Worm (Caenorhabditis elegans) whole organism, L2 larva: Measurements from ENCODE around the gene F59A1.15.

Source experiments
- F13H6.1 ChIP-seq: sonication (generic microtip); optimal IDR thresholded peaks from 2 replicates; lab custom pipeline; 2016; ENCODE audit warnings: missing genetic modification characterization, missing compliant biosample characterization
- R02D3.7 ChIP-seq: fragments of 150-350 bp; optimal IDR thresholded peaks from 2 replicates; lab custom pipeline; 2014; ENCODE audit warnings: missing biosample characterization, missing genetic modification characterization
- Y55F3AM.14 ChIP-seq: fragments of 200-800 bp; sonication (Bioruptor generic); optimal IDR thresholded peaks from 2 replicates; lab custom pipeline; 2018; ENCODE audit warnings: mild to moderate bottlenecking, missing genetic modification characterization, missing compliant biosample characterization
- alr-1 ChIP-seq: fragments of 150-350 bp; optimal IDR thresholded peaks from 2 replicates; lab custom pipeline; 2014; ENCODE audit warnings: missing biosample characterization, missing genetic modification characterization
- blmp-1 ChIP-seq: sonication (generic microtip); optimal IDR thresholded peaks from 2 replicates; lab custom pipeline; 2017; ENCODE audit warnings: missing genetic modification characterization, mild to moderate bottlenecking, missing compliant biosample characterization, antibody characterized with exemption, moderate library complexity; ENCODE audit not compliant: insufficient read depth
- ceh-16 ChIP-seq: fragments of 150-350 bp; optimal IDR thresholded peaks from 2 replicates; lab custom pipeline; 2014; ENCODE audit warnings: missing biosample characterization, missing genetic modification characterization
- crh-2 ChIP-seq: sonication (generic microtip); optimal IDR thresholded peaks from 2 replicates; lab custom pipeline; 2017; ENCODE audit warnings: missing biosample characterization, missing genetic modification characterization
- dmd-4 ChIP-seq: sonication (generic microtip); optimal IDR thresholded peaks from 2 replicates; lab custom pipeline; 2017; ENCODE audit warnings: missing biosample characterization, missing genetic modification characterization
- egl-27 ChIP-seq: sonication (generic microtip); optimal IDR thresholded peaks from 3 replicates; lab custom pipeline; 2017; ENCODE audit warnings: missing biosample characterization, missing genetic modification reagents, missing genetic modification characterization
- elt-1 ChIP-seq: fragments of 150-350 bp; optimal IDR thresholded peaks from 2 replicates; lab custom pipeline; 2014; ENCODE audit warnings: missing biosample characterization, missing genetic modification characterization
- elt-3 ChIP-seq: sonication (generic microtip); optimal IDR thresholded peaks from 2 replicates; lab custom pipeline; 2017; ENCODE audit warnings: missing biosample characterization, missing genetic modification characterization
- fos-1 ChIP-seq: fragments of 150-350 bp; optimal IDR thresholded peaks from 2 replicates; lab custom pipeline; 2014; ENCODE audit warnings: missing biosample characterization, missing genetic modification characterization
- gmeb-1 ChIP-seq: fragments of 150-350 bp; optimal IDR thresholded peaks from 2 replicates; lab custom pipeline; 2014; ENCODE audit warnings: missing biosample characterization, missing genetic modification characterization
- lin-11 ChIP-seq: fragments of 150-350 bp; sonication (generic microtip); optimal IDR thresholded peaks from 2 replicates; lab custom pipeline; 2014; ENCODE audit warnings: missing biosample characterization, missing genetic modification characterization, inconsistent platforms, mixed read lengths
- lin-13 ChIP-seq: fragments of 150-350 bp; optimal IDR thresholded peaks from 2 replicates; lab custom pipeline; 2014; ENCODE audit warnings: missing biosample characterization, missing genetic modification reagents, missing genetic modification characterization
- lin-39 ChIP-seq: fragments of 150-350 bp; optimal IDR thresholded peaks from 2 replicates; lab custom pipeline; 2014; ENCODE audit warnings: missing biosample characterization, missing genetic modification reagents, missing genetic modification characterization
- mab-5 ChIP-seq: fragments of 150-350 bp; optimal IDR thresholded peaks from 2 replicates; lab custom pipeline; 2014; ENCODE audit warnings: missing biosample characterization, missing genetic modification characterization
- mbf-1 ChIP-seq: sonication (generic microtip); optimal IDR thresholded peaks from 2 replicates; lab custom pipeline; 2017; ENCODE audit warnings: missing biosample characterization, missing genetic modification characterization
- mdl-1 ChIP-seq, 2 experiments: fragments of 150-350 bp in 1 of 2; sonication (generic microtip) in 1 of 2; optimal IDR thresholded peaks; 2 replicates each; lab custom pipeline; 2017; ENCODE audit warnings: missing biosample characterization in 2 of 2, missing genetic modification characterization in 2 of 2
- nhr-10 ChIP-seq: sonication (generic microtip); optimal IDR thresholded peaks from 2 replicates; lab custom pipeline; 2017; ENCODE audit warnings: missing biosample characterization, missing genetic modification characterization
- nhr-11 ChIP-seq: fragments of 150-350 bp; optimal IDR thresholded peaks from 2 replicates; lab custom pipeline; 2014; ENCODE audit warnings: missing biosample characterization, missing genetic modification characterization
- nhr-129 ChIP-seq: fragments of 150-350 bp; optimal IDR thresholded peaks from 2 replicates; lab custom pipeline; 2014; ENCODE audit warnings: missing biosample characterization, missing genetic modification characterization
- nhr-23 ChIP-seq: fragments of 150-350 bp; optimal IDR thresholded peaks from 2 replicates; lab custom pipeline; 2014; ENCODE audit warnings: missing biosample characterization, missing genetic modification reagents, missing genetic modification characterization
- nhr-25 ChIP-seq: fragments of 150-350 bp; sonication (generic microtip); optimal IDR thresholded peaks from 3 replicates; lab custom pipeline; 2014; ENCODE audit warnings: missing biosample characterization, missing genetic modification characterization
- nhr-6 ChIP-seq: fragments of 150-350 bp; optimal IDR thresholded peaks from 2 replicates; lab custom pipeline; 2014; ENCODE audit warnings: missing biosample characterization, missing genetic modification characterization
- nhr-77 ChIP-seq: fragments of 150-350 bp; optimal IDR thresholded peaks from 2 replicates; lab custom pipeline; 2014; ENCODE audit warnings: missing biosample characterization, missing genetic modification characterization
- peb-1 ChIP-seq: fragments of 150-350 bp; optimal IDR thresholded peaks from 2 replicates; lab custom pipeline; 2014; ENCODE audit warnings: missing biosample characterization, missing genetic modification characterization
- sem-4 ChIP-seq: fragments of 150-350 bp; optimal IDR thresholded peaks from 2 replicates; lab custom pipeline; 2014; ENCODE audit warnings: missing biosample characterization, missing genetic modification reagents, missing genetic modification characterization
- skn-1 ChIP-seq: sonication (generic microtip); optimal IDR thresholded peaks from 2 replicates; lab custom pipeline; 2017; ENCODE audit warnings: missing biosample characterization, missing genetic modification characterization
- sma-3 ChIP-seq: sonication (generic microtip); optimal IDR thresholded peaks from 2 replicates; lab custom pipeline; 2016; ENCODE audit warnings: missing genetic modification reagents, missing genetic modification characterization, missing compliant biosample characterization
- sma-9 ChIP-seq, 2 experiments: fragments of 150-350 bp in 1 of 2; sonication (generic microtip) in 1 of 2; optimal IDR thresholded peaks; 2 replicates each; lab custom pipeline; 2014 to 2016; ENCODE audit warnings: missing genetic modification characterization in 2 of 2, mild to moderate bottlenecking in 1 of 2, missing biosample characterization in 1 of 2, missing compliant biosample characterization in 1 of 2, missing genetic modification reagents in 1 of 2, moderate library complexity in 1 of 2
- unc-39 ChIP-seq: fragments of 150-350 bp; optimal IDR thresholded peaks from 2 replicates; lab custom pipeline; 2014; ENCODE audit warnings: missing biosample characterization, missing genetic modification characterization
- unc-55 ChIP-seq: fragments of 150-350 bp; sonication (generic microtip); optimal IDR thresholded peaks from 3 replicates; lab custom pipeline; 2014; ENCODE audit warnings: missing biosample characterization, missing genetic modification reagents, missing genetic modification characterization
- ztf-1 ChIP-seq: fragments of 200-800 bp; sonication (Bioruptor generic); conservative IDR thresholded peaks from 2 replicates; pipeline ENCODE4 v1.3.6; 2022; ENCODE audit warnings: missing genetic modification characterization, missing compliant biosample characterization
- ztf-11 ChIP-seq: sonication (generic microtip); optimal IDR thresholded peaks from 2 replicates; lab custom pipeline; 2017; ENCODE audit warnings: missing biosample characterization, missing genetic modification characterization
- ztf-4 ChIP-seq: fragments of 150-350 bp; optimal IDR thresholded peaks from 2 replicates; lab custom pipeline; 2014; ENCODE audit warnings: missing biosample characterization, missing genetic modification characterization

F59A1.15 gene

DNA sequence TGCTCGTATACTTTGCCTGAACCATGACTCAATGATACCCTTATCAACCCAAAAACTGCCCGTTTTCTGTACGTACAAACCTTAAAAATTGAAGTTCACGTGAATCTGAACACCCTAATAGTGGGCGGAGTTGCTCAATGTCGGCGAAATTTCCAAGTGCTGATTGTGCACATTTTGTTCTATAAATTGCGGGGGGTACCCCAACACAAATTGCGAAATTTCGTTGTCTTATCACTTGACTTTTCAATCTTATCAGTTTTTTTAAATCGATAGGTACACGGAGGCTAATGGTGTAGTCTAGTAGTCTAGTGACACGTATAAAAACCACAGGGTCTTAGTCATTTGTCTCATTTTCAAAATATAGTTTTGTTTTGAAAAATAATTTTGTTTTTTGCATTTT lies 24.4 kb downstream of the F59A1.15 start, which contains the start of gene fbxa-108:
Gene fbxa-108 (minus strand): TSS at position 158 of the 400 bp plus-strand sequence.
- no peak for TF ChIP-seq ceh-16 (tag; lab: Kevin White, UChicago)
- no peak for TF ChIP-seq mab-5 (tag; lab: Kevin White, UChicago)
- TF ChIP-seq R02D3.7, result no peak
- TF ChIP-seq sma-3 (GFP tag; lab: Kevin White, UChicago), result peak; percentile 43
- TF ChIP-seq nhr-77 (tag; lab: Kevin White, UChicago), result no peak
- TF ChIP-seq sma-9 (GFP tag; optimal IDR thresholded peaks at IDR 0.05; lab: Kevin White, UChicago), result peak; percentile 83
- no peak for TF ChIP-seq sma-9 (tag; optimal IDR thresholded peaks at IDR 0.05; lab: Kevin White, UChicago)
- TF ChIP-seq nhr-23 (tag; lab: Kevin White, UChicago), result no peak
- TF ChIP-seq F13H6.1, result peak; percentile 48
- TF ChIP-seq crh-2 (tag; lab: Kevin White, UChicago), result peak; percentile 85
- TF ChIP-seq elt-1 (tag; lab: Kevin White, UChicago), result no peak
- TF ChIP-seq blmp-1, result no peak
- TF ChIP-seq gmeb-1, result peak; percentile 54
- no peak for TF ChIP-seq ztf-11
- no peak for TF ChIP-seq lin-11 (tag; lab: Kevin White, UChicago)
- TF ChIP-seq fos-1 (tag; lab: Kevin White, UChicago), result peak; percentile 94
- no peak for TF ChIP-seq unc-39 (tag; lab: Kevin White, UChicago)
- no peak for TF ChIP-seq ztf-4
- TF ChIP-seq elt-3, result no peak

DNA sequence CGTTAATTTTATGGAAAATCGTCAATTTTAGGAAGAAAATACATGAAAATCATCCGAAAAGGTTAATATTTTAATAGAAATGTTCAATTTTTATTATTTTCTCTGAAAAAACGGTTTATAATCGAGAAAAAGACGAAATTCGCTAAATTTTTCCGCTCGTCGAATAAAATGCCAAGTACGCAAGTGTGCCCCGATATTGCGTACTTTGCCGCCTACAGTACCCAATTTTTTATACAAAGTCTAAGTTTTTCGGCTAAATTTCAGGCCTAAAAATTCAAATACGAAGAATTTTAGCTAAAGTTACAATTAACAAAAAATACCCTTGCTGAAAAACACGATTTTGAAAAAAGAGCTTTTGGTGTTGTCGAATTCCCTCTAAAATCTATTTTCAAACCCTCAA lies 24.8 kb downstream of the F59A1.15 start:
- TF ChIP-seq nhr-129 (tag; lab: Kevin White, UChicago), result no peak
- no peak for TF ChIP-seq ztf-1 (GFP tag; lab: Robert Waterston, UW)
- no peak for TF ChIP-seq nhr-23 (tag; lab: Kevin White, UChicago)
- no peak for TF ChIP-seq F13H6.1
- no peak for TF ChIP-seq egl-27 (tag; lab: Kevin White, UChicago)
- no peak for TF ChIP-seq peb-1 (tag; lab: Kevin White, UChicago)
- no peak for TF ChIP-seq crh-2 (tag; lab: Kevin White, UChicago)
- no peak for TF ChIP-seq lin-13 (GFP tag; lab: Kevin White, UChicago)
- TF ChIP-seq sem-4 (tag; lab: Kevin White, UChicago), result no peak
- no peak for TF ChIP-seq lin-39 (tag; lab: Kevin White, UChicago)
- no peak for TF ChIP-seq nhr-25 (tag; lab: Kevin White, UChicago)
- no peak for TF ChIP-seq alr-1 (tag; lab: Kevin White, UChicago)
- no peak for TF ChIP-seq unc-55 (GFP tag; lab: Kevin White, UChicago)
- TF ChIP-seq nhr-6 (tag; lab: Kevin White, UChicago), result no peak
- TF ChIP-seq nhr-11 (tag; lab: Kevin White, UChicago), result no peak
- TF ChIP-seq elt-1 (tag; lab: Kevin White, UChicago), result no peak
- TF ChIP-seq elt-3, result no peak

DNA sequence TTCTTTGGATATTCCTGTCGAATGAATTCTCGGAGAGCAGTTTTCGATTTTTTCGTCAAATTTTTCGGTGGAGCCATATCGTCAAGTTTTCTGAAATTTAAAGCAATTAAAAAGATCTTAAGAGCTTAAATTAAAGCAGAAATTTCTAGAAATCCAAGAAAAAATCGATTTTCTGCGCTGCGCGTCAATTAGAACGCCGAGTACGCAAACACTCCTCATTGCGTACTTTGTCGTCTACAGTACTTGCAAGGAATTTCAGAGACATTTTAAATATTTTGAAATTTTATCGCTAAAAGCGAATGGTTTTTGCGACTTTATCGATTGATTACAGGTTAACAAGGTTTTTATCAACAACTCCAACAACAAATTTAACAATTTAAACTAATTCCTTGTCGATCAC lies 28.5 kb downstream of the F59A1.15 start:
- TF ChIP-seq skn-1 (tag; lab: Kevin White, UChicago), result no peak
- no peak for TF ChIP-seq peb-1 (tag; lab: Kevin White, UChicago)

DNA sequence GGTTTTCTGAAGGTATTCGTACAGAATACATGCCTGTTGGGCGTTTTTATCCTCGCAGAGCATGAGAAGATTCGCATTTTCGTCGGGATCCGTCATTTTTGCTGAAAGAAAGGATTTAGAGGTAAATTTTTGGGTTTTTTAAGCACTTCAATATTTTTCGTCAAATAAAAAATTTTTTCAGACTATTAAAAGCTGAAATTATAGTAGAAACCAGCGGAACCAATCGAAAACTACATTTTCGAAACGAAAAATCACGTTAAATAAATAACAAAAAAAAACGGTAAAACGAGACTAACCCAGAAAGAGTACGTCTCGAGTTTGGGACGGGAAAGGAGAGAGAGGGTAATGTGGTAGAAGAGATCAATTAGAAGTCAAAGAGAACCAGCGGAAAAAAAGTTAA lies 33.2 kb downstream of the F59A1.15 start, which contains the start of gene fbxa-192:
Gene fbxa-192 (minus strand): TSS at position 101 of the 400 bp plus-strand sequence.
- TF ChIP-seq nhr-11 (tag; lab: Kevin White, UChicago) (no peak), R02D3.7 (no peak), F13H6.1 (no peak), ceh-16 (tag; lab: Kevin White, UChicago) (no peak), sma-3 (GFP tag; lab: Kevin White, UChicago) (no peak), alr-1 (tag; lab: Kevin White, UChicago) (no peak), mbf-1 (no peak), elt-3 (no peak), peb-1 (tag; lab: Kevin White, UChicago) (no peak), mab-5 (tag; lab: Kevin White, UChicago) (no peak), dmd-4 (no peak), nhr-25 (tag; lab: Kevin White, UChicago) (no peak), nhr-10 (tag; lab: Kevin White, UChicago) (no peak), blmp-1 (no peak), egl-27 (tag; lab: Kevin White, UChicago) (no peak), sma-9 (GFP tag; optimal IDR thresholded peaks at IDR 0.05; lab: Kevin White, UChicago) (no peak), sma-9 (tag; optimal IDR thresholded peaks at IDR 0.05; lab: Kevin White, UChicago) (no peak), Y55F3AM.14 (GFP tag; lab: Kevin White, UChicago) (no peak), ztf-11 (no peak), gmeb-1 (no peak), mdl-1 (tag; optimal IDR thresholded peaks at IDR 0.05; lab: Kevin White, UChicago) (no peak)
